Fruit fly (Drosophila melanogaster) whole organism, embryonic: ENCODE results near the gene CG43998.
A peak's percentile ranks its signal among the peaks of the same experiment; 100 is the strongest.

ENCODE experiments used
- Atf-2 ChIP-seq: fragments of 200-800 bp; sonication (Bioruptor generic); optimal IDR thresholded peaks from 2 replicates; lab custom pipeline; 2016; ENCODE audit warnings: missing biosample characterization, missing genetic modification characterization
- Bdp1 ChIP-seq: fragments of 200-800 bp; sonication (Bioruptor generic); optimal IDR thresholded peaks from 3 replicates; lab custom pipeline; 2016; ENCODE audit warnings: missing biosample characterization, missing genetic modification characterization
- CG10543 ChIP-seq: fragments of 200-800 bp; sonication (Bioruptor generic); optimal IDR thresholded peaks from 3 replicates; lab custom pipeline; 2017; ENCODE audit warnings: missing biosample characterization, mild to moderate bottlenecking, missing genetic modification characterization, moderate library complexity
- CG11456 ChIP-seq: fragments of 200-800 bp; sonication (Bioruptor generic); IDR thresholded peaks from 3 replicates; pipeline ENCODE4 v1.3.6; 2022; ENCODE audit warnings: missing biosample characterization, missing genetic modification characterization
- CG11504 ChIP-seq: fragments of 200-800 bp; sonication (Bioruptor generic); optimal IDR thresholded peaks from 3 replicates; lab custom pipeline; 2019; ENCODE audit warnings: missing biosample characterization, mild to moderate bottlenecking, missing genetic modification characterization, moderate library complexity
- CG14860 ChIP-seq: fragments of 200-800 bp; sonication (Bioruptor generic); IDR thresholded peaks from 3 replicates; pipeline ENCODE4 v1.3.6; 2022; ENCODE audit warnings: missing biosample characterization, missing genetic modification characterization; ENCODE audit not compliant: partially characterized antibody
- CG14965 ChIP-seq: fragments of 200-800 bp; sonication (Bioruptor generic); optimal IDR thresholded peaks from 2 replicates; lab custom pipeline; 2016; ENCODE audit warnings: missing biosample characterization, missing genetic modification characterization, borderline replicate concordance
- CG15601 ChIP-seq: fragments of 200-800 bp; sonication (Bioruptor generic); optimal IDR thresholded peaks from 3 replicates; lab custom pipeline; 2019; ENCODE audit warnings: missing biosample characterization, mild to moderate bottlenecking, missing genetic modification characterization, moderate library complexity
- CG1602 ChIP-seq: fragments of 200-800 bp; sonication (Bioruptor generic); optimal IDR thresholded peaks from 3 replicates; lab custom pipeline; 2016; ENCODE audit warnings: missing biosample characterization, missing genetic modification characterization
- CG16813 ChIP-seq: fragments of 200-800 bp; sonication (Bioruptor generic); IDR thresholded peaks from 3 replicates; pipeline ENCODE4 v1.3.6; 2022; ENCODE audit warnings: missing biosample characterization, missing genetic modification characterization; ENCODE audit not compliant: partially characterized antibody
- CG17829 ChIP-seq: fragments of 200-800 bp; optimal IDR thresholded peaks from 2 replicates; lab custom pipeline; 2019; ENCODE audit warnings: missing biosample characterization, mild to moderate bottlenecking, missing genetic modification characterization, moderate library complexity
- CG17912 ChIP-seq: fragments of 200-800 bp; sonication (Bioruptor generic); optimal IDR thresholded peaks from 2 replicates; lab custom pipeline; 2018; ENCODE audit warnings: missing biosample characterization, mild to moderate bottlenecking, missing genetic modification characterization
- CG18262 ChIP-seq: fragments of 200-800 bp; optimal IDR thresholded peaks from 3 replicates; lab custom pipeline; 2019; ENCODE audit warnings: missing biosample characterization, mild to moderate bottlenecking, missing genetic modification characterization, moderate library complexity
- CG2202 ChIP-seq: fragments of 200-800 bp; sonication (Bioruptor generic); optimal IDR thresholded peaks from 2 replicates; lab custom pipeline; 2018; ENCODE audit warnings: missing biosample characterization, mild to moderate bottlenecking, missing genetic modification characterization
- CG2678 ChIP-seq: fragments of 200-800 bp; sonication (Bioruptor generic); optimal IDR thresholded peaks from 3 replicates; lab custom pipeline; 2019; ENCODE audit warnings: missing biosample characterization, mild to moderate bottlenecking, missing genetic modification characterization, moderate library complexity
- CG2875 ChIP-seq: fragments of 200-800 bp; sonication (Bioruptor generic); optimal IDR thresholded peaks from 2 replicates; lab custom pipeline; 2017; ENCODE audit warnings: missing biosample characterization, mild to moderate bottlenecking, missing genetic modification characterization, missing genetic modification reagents
- CG34376 ChIP-seq: fragments of 200-800 bp; sonication (Bioruptor generic); optimal IDR thresholded peaks from 2 replicates; lab custom pipeline; 2018; ENCODE audit warnings: missing biosample characterization, mild to moderate bottlenecking, missing genetic modification characterization
- CG3726 ChIP-seq: fragments of 200-800 bp; sonication (Bioruptor generic); IDR thresholded peaks from 3 replicates; pipeline ENCODE4, ENCODE4 v1.3.6; 2022; ENCODE audit warnings: missing biosample characterization, missing genetic modification characterization
- CG4820 ChIP-seq: fragments of 200-800 bp; sonication (Bioruptor generic); optimal IDR thresholded peaks from 3 replicates; lab custom pipeline; 2016; ENCODE audit warnings: missing biosample characterization, missing genetic modification characterization
- CG4854 ChIP-seq: fragments of 200-800 bp; sonication (Bioruptor generic); optimal IDR thresholded peaks from 2 replicates; lab custom pipeline; 2016; ENCODE audit warnings: missing biosample characterization, missing genetic modification characterization, inconsistent platforms
- CG6813 ChIP-seq: fragments of 200-800 bp; sonication (Bioruptor generic); optimal IDR thresholded peaks from 2 replicates; lab custom pipeline; 2017; ENCODE audit warnings: missing biosample characterization, missing genetic modification characterization, mild to moderate bottlenecking, moderate library complexity, missing genetic modification reagents
- CG9727 ChIP-seq: fragments of 200-800 bp; sonication (Bioruptor generic); optimal IDR thresholded peaks from 3 replicates; lab custom pipeline; 2017; ENCODE audit warnings: missing biosample characterization, mild to moderate bottlenecking, missing genetic modification characterization
- CG9876 ChIP-seq: fragments of 200-800 bp; sonication (Bioruptor generic); optimal IDR thresholded peaks from 2 replicates; lab custom pipeline; 2016; ENCODE audit warnings: missing biosample characterization, missing genetic modification characterization
- D19A ChIP-seq: fragments of 200-800 bp; optimal IDR thresholded peaks from 3 replicates; lab custom pipeline; 2019; ENCODE audit warnings: missing biosample characterization, mild to moderate bottlenecking, missing genetic modification characterization, moderate library complexity
- Dll ChIP-seq: fragments of 200-800 bp; sonication (Bioruptor generic); IDR thresholded peaks from 4 replicates; pipeline ENCODE4 v1.3.6; 2022; ENCODE audit warnings: missing biosample characterization, missing genetic modification characterization; ENCODE audit not compliant: partially characterized antibody
- GATAe ChIP-seq: fragments of 200-800 bp; sonication (Bioruptor generic); conservative IDR thresholded peaks from 2 replicates; pipeline ENCODE4 v1.3.6; 2022; ENCODE audit warnings: missing biosample characterization, missing genetic modification characterization
- Hr51 ChIP-seq, 2 experiments: fragments of 200-800 bp; sonication (Bioruptor generic); optimal IDR thresholded peaks; 2 replicates in 1 of 2; 3 replicates in 1 of 2; lab custom pipeline; 2016 to 2018; ENCODE audit warnings: missing biosample characterization in 2 of 2, missing genetic modification characterization in 2 of 2, mild to moderate bottlenecking in 1 of 2, moderate library complexity in 1 of 2
- NC2α ChIP-seq: fragments of 200-800 bp; sonication (Bioruptor generic); optimal IDR thresholded peaks from 2 replicates; lab custom pipeline; 2016; ENCODE audit warnings: missing biosample characterization, missing genetic modification characterization
- NC2β ChIP-seq: fragments of 200-800 bp; sonication (Bioruptor generic); optimal IDR thresholded peaks from 2 replicates; lab custom pipeline; 2016; ENCODE audit warnings: missing biosample characterization, missing genetic modification characterization
- Poxn ChIP-seq: fragments of 200-800 bp; sonication (Bioruptor generic); IDR thresholded peaks from 2 replicates; pipeline ENCODE4 v1.3.6; 2022; ENCODE audit warnings: missing biosample characterization, missing genetic modification characterization
- Taf1 ChIP-seq: fragments of 200-800 bp; sonication (Bioruptor generic); IDR thresholded peaks from 2 replicates; pipeline ENCODE4 v1.3.6; 2022; ENCODE audit warnings: missing biosample characterization, missing genetic modification characterization
- Xbp1 ChIP-seq: fragments of 200-800 bp; sonication (Bioruptor generic); optimal IDR thresholded peaks from 3 replicates; lab custom pipeline; 2016; ENCODE audit warnings: missing biosample characterization, mild to moderate bottlenecking, missing genetic modification characterization
- bigmax ChIP-seq: fragments of 200-800 bp; sonication (Bioruptor generic); optimal IDR thresholded peaks from 2 replicates; lab custom pipeline; 2018; ENCODE audit warnings: missing biosample characterization, mild to moderate bottlenecking, missing genetic modification characterization
- bsh ChIP-seq, 2 experiments: fragments of 200-800 bp; sonication (Bioruptor generic); optimal IDR thresholded peaks; 2 replicates each; lab custom pipeline; 2017 to 2018; ENCODE audit warnings: mild to moderate bottlenecking in 2 of 2, missing biosample characterization in 2 of 2, missing genetic modification characterization in 2 of 2, moderate library complexity in 1 of 2
- cg ChIP-seq: fragments of 200-800 bp; sonication (Bioruptor generic); optimal IDR thresholded peaks from 3 replicates; lab custom pipeline; 2019; ENCODE audit warnings: missing biosample characterization, mild to moderate bottlenecking, missing genetic modification characterization, moderate library complexity
- crol ChIP-seq: fragments of 200-800 bp; sonication (Bioruptor generic); IDR thresholded peaks from 2 replicates; pipeline ENCODE4 v1.3.6; 2022; ENCODE audit warnings: missing biosample characterization, missing genetic modification characterization
- dpn ChIP-seq, 2 experiments: fragments of 200-800 bp; sonication (Bioruptor generic); optimal IDR thresholded peaks; 3 replicates each; lab custom pipeline; 2016; ENCODE audit warnings: missing biosample characterization in 2 of 2, missing genetic modification characterization in 2 of 2
- fd102C ChIP-seq: fragments of 200-800 bp; sonication (Bioruptor generic); optimal IDR thresholded peaks from 2 replicates; lab custom pipeline; 2018; ENCODE audit warnings: missing biosample characterization, mild to moderate bottlenecking, missing genetic modification characterization, moderate library complexity
- gcm2 ChIP-seq: fragments of 200-800 bp; sonication (Bioruptor generic); optimal IDR thresholded peaks from 2 replicates; lab custom pipeline; 2016; ENCODE audit warnings: missing biosample characterization, missing genetic modification characterization
- grau ChIP-seq: fragments of 200-800 bp; optimal IDR thresholded peaks from 3 replicates; lab custom pipeline; 2019; ENCODE audit warnings: missing biosample characterization, mild to moderate bottlenecking, missing genetic modification characterization, moderate library complexity
- grn ChIP-seq: fragments of 200-800 bp; sonication (Bioruptor generic); optimal IDR thresholded peaks from 3 replicates; lab custom pipeline; 2017; ENCODE audit warnings: missing biosample characterization, missing genetic modification characterization
- jumu ChIP-seq: fragments of 200-800 bp; sonication (Bioruptor generic); optimal IDR thresholded peaks from 3 replicates; lab custom pipeline; 2016; ENCODE audit warnings: missing biosample characterization, missing genetic modification characterization
- lbe ChIP-seq: fragments of 200-800 bp; sonication (Bioruptor generic); optimal IDR thresholded peaks from 2 replicates; lab custom pipeline; 2016; ENCODE audit warnings: missing biosample characterization, mild to moderate bottlenecking, missing genetic modification characterization
- nau ChIP-seq: fragments of 200-800 bp; sonication (Bioruptor generic); optimal IDR thresholded peaks from 3 replicates; lab custom pipeline; 2017; ENCODE audit warnings: missing biosample characterization, mild to moderate bottlenecking, missing genetic modification characterization, missing genetic modification reagents
- nmo ChIP-seq: fragments of 200-800 bp; sonication (Bioruptor generic); optimal IDR thresholded peaks from 2 replicates; lab custom pipeline; 2018; ENCODE audit warnings: missing biosample characterization, mild to moderate bottlenecking, missing genetic modification characterization, moderate library complexity
- nom ChIP-seq: fragments of 200-800 bp; sonication (Bioruptor generic); optimal IDR thresholded peaks from 2 replicates; lab custom pipeline; 2017; ENCODE audit warnings: missing biosample characterization, missing genetic modification characterization, mild to moderate bottlenecking, moderate library complexity, missing genetic modification reagents
- sens-2 ChIP-seq: fragments of 200-800 bp; sonication (Bioruptor generic); IDR thresholded peaks from 2 replicates; pipeline ENCODE4 v1.3.6; 2022; ENCODE audit warnings: missing biosample characterization, missing genetic modification characterization
- seq ChIP-seq: fragments of 200-800 bp; sonication (Bioruptor generic); IDR thresholded peaks from 2 replicates; pipeline ENCODE4 v1.3.6; 2022; ENCODE audit warnings: missing biosample characterization, missing genetic modification characterization
- sisA ChIP-seq: fragments of 200-800 bp; sonication (Bioruptor generic); IDR thresholded peaks from 2 replicates; pipeline ENCODE4 v1.3.6; 2022; ENCODE audit warnings: missing biosample characterization, missing genetic modification characterization
- wek ChIP-seq: fragments of 200-800 bp; sonication (Bioruptor generic); optimal IDR thresholded peaks from 3 replicates; lab custom pipeline; 2018; ENCODE audit warnings: missing biosample characterization, mild to moderate bottlenecking, missing genetic modification characterization, moderate library complexity
- z ChIP-seq: fragments of 200-800 bp; sonication (Bioruptor generic); IDR thresholded peaks from 3 replicates; pipeline ENCODE4 v1.3.6; 2022; ENCODE audit warnings: missing biosample characterization, missing genetic modification characterization

CG43998 gene

dm6 chr3R:23915967-23916366 lies 12.8 kb downstream of the CG43998 start:
- TF ChIP-seq CG2678 (tag; lab: Kevin White, UChicago) (peak; percentile 5), CG34376 (GFP tag; lab: Kevin White, UChicago) (no peak), CG15601 (no peak), Dll (GFP tag; lab: Robert Waterston, UW) (no peak), CG14860 (GFP tag; lab: Robert Waterston, UW) (no peak), CG16813 (GFP tag; lab: Robert Waterston, UW) (no peak), CG9876 (GFP tag; lab: Kevin White, UChicago) (no peak), seq (no peak), wek (GFP tag; lab: Kevin White, UChicago) (no peak), CG17829 (tag; lab: Kevin White, UChicago) (no peak), fd102C (GFP tag; lab: Kevin White, UChicago) (no peak), NC2β (GFP tag; lab: Kevin White, UChicago) (no peak), NC2α (no peak), crol (GFP tag; lab: Robert Waterston, UW) (no peak), GATAe (no peak), z (no peak), CG9727 (GFP tag; lab: Kevin White, UChicago) (no peak), Hr51 (GFP tag; optimal IDR thresholded peaks at IDR 0.05; lab: Kevin White, UChicago) (peak in 1 of 2 experiments; percentile 3), cg (GFP tag; lab: Kevin White, UChicago) (no peak), bigmax (GFP tag; lab: Kevin White, UChicago) (no peak), Bdp1 (no peak), grau (no peak), sisA (0 out of 2 replicates have a peak, but pooled peaks have one; percentile 23), nau (GFP tag; lab: Kevin White, UChicago) (no peak), jumu (GFP tag; lab: Kevin White, UChicago) (no peak), CG2875 (no peak), grn (GFP tag; lab: Kevin White, UChicago) (no peak), CG3726 (no peak), sens-2 (GFP tag; lab: Robert Waterston, UW) (no peak), CG6813 (GFP tag; lab: Kevin White, UChicago) (no peak), nmo (peak; percentile 3), bsh (GFP tag; optimal IDR thresholded peaks at IDR 0.05; lab: Kevin White, UChicago) (peak; percentile 27 to 74), Xbp1 (no peak), CG17912 (GFP tag; lab: Kevin White, UChicago) (no peak), CG2202 (tag; lab: Kevin White, UChicago) (no peak), gcm2 (GFP tag; lab: Kevin White, UChicago) (no peak), Poxn (no peak), CG14965 (GFP tag; lab: Kevin White, UChicago) (no peak), Atf-2 (no peak), Taf1 (no peak), CG4820 (GFP tag; lab: Kevin White, UChicago) (no peak), CG4854 (GFP tag; lab: Kevin White, UChicago) (no peak), lbe (GFP tag; lab: Kevin White, UChicago) (peak; percentile 33), CG11504 (peak; percentile 23), CG11456 (GFP tag; lab: Robert Waterston, UW) (no peak), nom (GFP tag; lab: Kevin White, UChicago) (peak; percentile 62), dpn (GFP tag; optimal IDR thresholded peaks at IDR 0.05; lab: Kevin White, UChicago) (no peak), CG18262 (tag; lab: Kevin White, UChicago) (peak; percentile 5), CG10543 (GFP tag; lab: Kevin White, UChicago) (no peak), CG1602 (no peak), D19A (tag; lab: Kevin White, UChicago) (no peak)
